Worm (Caenorhabditis elegans): ENCODE measurements around the gene F32D8.12.

Gene F32D8.12

ce11 chrV:10871457-10871861, 19.4 kb downstream of the F32D8.12 start (continued):
- TF ChIP-seq ceh-82 (tag; optimal IDR thresholded peaks at IDR 0.05) = no peak
- TF ChIP-seq ZK337.2 (GFP tag; IDR thresholded peaks at IDR 0.05) = peak; percentile 43; the same call in 1 of the 2 replicates
- TF ChIP-seq lin-13 (GFP tag; optimal IDR thresholded peaks at IDR 0.05) = peak; percentile 46
- TF ChIP-seq daf-8 (GFP tag; IDR thresholded peaks at IDR 0.05) = no peak
- TF ChIP-seq Y75B8A.6 (GFP tag; IDR thresholded peaks at IDR 0.05) = no peak
- no peak for TF ChIP-seq mxl-2 (GFP tag; conservative IDR thresholded peaks at IDR 0.05)
- peak; percentile 77 for TF ChIP-seq dve-1 (tag; optimal IDR thresholded peaks at IDR 0.05; ENCODE audit: insufficient read depth)
- TF ChIP-seq dpl-1 (GFP tag; optimal IDR thresholded peaks at IDR 0.05) = peak; percentile 41
- no peak for TF ChIP-seq lin-1 (GFP tag; IDR thresholded peaks at IDR 0.05)
- no peak for TF ChIP-seq madf-9 (GFP tag; conservative IDR thresholded peaks at IDR 0.05)
- no peak for TF ChIP-seq ceh-62 (tag; optimal IDR thresholded peaks at IDR 0.05)
- no peak for TF ChIP-seq fos-1 (tag; optimal IDR thresholded peaks at IDR 0.05)
- TF ChIP-seq hif-1 (tag; optimal IDR thresholded peaks at IDR 0.05) = peak in 1 of 2 experiments; percentile 67
- TF ChIP-seq jun-1 (tag; optimal IDR thresholded peaks at IDR 0.05) = no peak
- no peak for TF ChIP-seq nhr-25 (tag; optimal IDR thresholded peaks at IDR 0.05; ENCODE audit: borderline replicate concordance, insufficient read depth)
- TF ChIP-seq dmd-6 (GFP tag; IDR thresholded peaks at IDR 0.05) = peak; percentile 79
- TF ChIP-seq aly-2 (tag; optimal IDR thresholded peaks at IDR 0.05) = no peak
- no peak for TF ChIP-seq lin-29 (GFP tag; IDR thresholded peaks at IDR 0.05)
- TF ChIP-seq nhr-10 (tag; optimal IDR thresholded peaks at IDR 0.05) = peak; percentile 59
- no peak for TF ChIP-seq saeg-2 (GFP tag; IDR thresholded peaks at IDR 0.05)
- peak; percentile 42; the same call in 1 of the 2 replicates for TF ChIP-seq vab-7 (GFP tag; IDR thresholded peaks at IDR 0.05)
- no peak for TF ChIP-seq T26A8.4 (GFP tag; IDR thresholded peaks at IDR 0.05)
- peak; percentile 67 for TF ChIP-seq nhr-77 (tag; optimal IDR thresholded peaks at IDR 0.05)
- TF ChIP-seq unc-62 (GFP tag; optimal IDR thresholded peaks at IDR 0.05 in 1 of 2) = peak in 1 of 2 experiments; percentile 95
- TF ChIP-seq unc-62 (tag; optimal IDR thresholded peaks at IDR 0.05) = no peak
- peak; percentile 53 for TF ChIP-seq mes-2 (tag; optimal IDR thresholded peaks at IDR 0.05; ENCODE audit: poor library complexity, severe bottlenecking)
- no peak for TF ChIP-seq dmd-9 (GFP tag; IDR thresholded peaks at IDR 0.05)
- peak; percentile 52; the same call in 1 of the 2 replicates for TF ChIP-seq ceh-20 (GFP tag; IDR thresholded peaks at IDR 0.05)
- no peak for TF ChIP-seq zfp-3 (GFP tag; conservative IDR thresholded peaks at IDR 0.05)
- TF ChIP-seq ceh-28 (tag; optimal IDR thresholded peaks at IDR 0.05) = peak; percentile 20
- TF ChIP-seq F37D6.2 (tag; optimal IDR thresholded peaks at IDR 0.05) = peak; percentile 54
- no peak for TF ChIP-seq pqm-1 (tag; optimal IDR thresholded peaks at IDR 0.05)
- no peak for TF ChIP-seq nhr-76 (tag; optimal IDR thresholded peaks at IDR 0.05)
- TF ChIP-seq ztf-7 (tag; optimal IDR thresholded peaks at IDR 0.05) = no peak
- peak; percentile 76 to 79 for TF ChIP-seq lsy-2 (tag; optimal IDR thresholded peaks at IDR 0.05)
- TF ChIP-seq attf-4 (tag; optimal IDR thresholded peaks at IDR 0.05) = no peak
- peak; percentile 81 to 98 for TF ChIP-seq mdl-1 (tag; optimal IDR thresholded peaks at IDR 0.05)
- no peak for TF ChIP-seq daf-16 (GFP tag; optimal IDR thresholded peaks at IDR 0.05)
- TF ChIP-seq daf-16 (tag; optimal IDR thresholded peaks at IDR 0.05) = peak; percentile 45
- TF ChIP-seq nhr-6 (tag; optimal IDR thresholded peaks at IDR 0.05) = peak; percentile 78
- TF ChIP-seq T20F7.1 (GFP tag; optimal IDR thresholded peaks at IDR 0.05) = no peak
- no peak for TF ChIP-seq D1046.2 (GFP tag; IDR thresholded peaks at IDR 0.05)
- TF ChIP-seq nhr-42 (GFP tag; IDR thresholded peaks at IDR 0.05) = no peak
- peak; percentile 62 for TF ChIP-seq mxl-3 (GFP tag; optimal IDR thresholded peaks at IDR 0.05)
- TF ChIP-seq nhr-48 (tag; optimal IDR thresholded peaks at IDR 0.05) = peak; percentile 28
- no peak for TF ChIP-seq F26F4.8 (GFP tag; conservative IDR thresholded peaks at IDR 0.05)
- TF ChIP-seq ctbp-1 (GFP tag; IDR thresholded peaks at IDR 0.05) = peak; percentile 91
- TF ChIP-seq ama-1 (optimal IDR thresholded peaks at IDR 0.05) = no peak
- TF ChIP-seq mep-1 (tag; optimal IDR thresholded peaks at IDR 0.05) = peak; percentile 89
- no peak for TF ChIP-seq lin-15B (tag; optimal IDR thresholded peaks at IDR 0.05)
- peak; percentile 90 for TF ChIP-seq nhr-28 (tag; optimal IDR thresholded peaks at IDR 0.05)
